Worm (Caenorhabditis elegans): ENCODE measurements around the gene F02A9.7.

Gene F02A9.7

DNA sequence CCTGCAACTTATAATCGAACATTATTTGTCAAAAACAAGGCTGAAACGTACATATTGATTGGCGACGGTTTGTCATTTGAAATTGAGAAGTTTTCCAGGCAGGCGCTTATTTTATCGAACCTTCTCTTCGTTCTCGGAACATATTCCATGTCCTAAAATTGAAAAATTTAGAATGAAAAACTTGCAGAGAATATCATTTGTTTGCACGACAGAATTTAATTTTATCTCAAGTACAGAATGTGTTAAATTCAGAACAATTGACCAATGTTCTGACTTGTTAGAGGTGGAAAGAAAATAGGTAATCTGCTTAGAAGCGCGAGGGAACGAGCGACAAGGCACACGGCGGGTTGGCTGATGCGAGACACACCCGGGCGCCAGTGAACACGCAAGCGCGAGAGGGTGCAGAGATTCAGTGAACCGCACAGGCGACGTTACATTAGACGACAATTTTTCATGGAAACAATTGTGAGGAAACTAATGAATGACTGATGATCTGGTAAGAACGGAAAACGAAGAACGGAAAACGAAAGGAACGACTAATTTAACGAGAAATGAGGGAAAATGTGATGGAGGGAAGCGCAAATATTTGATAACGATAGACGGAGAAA is 23.0 kb downstream of the F02A9.7 start:
- TF ChIP-seq mep-1 (tag; optimal IDR thresholded peaks at IDR 0.05) = peak; percentile 52
- no peak for TF ChIP-seq isw-1 (GFP tag; IDR thresholded peaks at IDR 0.05)
- no peak for TF ChIP-seq tlp-1 (tag; optimal IDR thresholded peaks at IDR 0.05)
- TF ChIP-seq irx-1 (tag; optimal IDR thresholded peaks at IDR 0.05) = no peak
- TF ChIP-seq mab-9 (GFP tag; IDR thresholded peaks at IDR 0.05) = peak; percentile 62
- no peak for TF ChIP-seq C34B4.2 (tag; optimal IDR thresholded peaks at IDR 0.05)
- no peak for TF ChIP-seq nhr-85 (tag)
- TF ChIP-seq C04F5.9 (tag; optimal IDR thresholded peaks at IDR 0.05) = no peak
- no peak for TF ChIP-seq ceh-8 (GFP tag; optimal IDR thresholded peaks at IDR 0.05)
- no peak for TF ChIP-seq nhr-11 (tag; optimal IDR thresholded peaks at IDR 0.05)
- peak; percentile 49 for TF ChIP-seq rnt-1 (tag; optimal IDR thresholded peaks at IDR 0.05)
- TF ChIP-seq jun-1 (tag; optimal IDR thresholded peaks at IDR 0.05) = no peak
- peak; percentile 48 for TF ChIP-seq unc-130 (tag; optimal IDR thresholded peaks at IDR 0.05)
- no peak for TF ChIP-seq hlh-17 (GFP tag; optimal IDR thresholded peaks at IDR 0.05; ENCODE audit: borderline replicate concordance)
- TF ChIP-seq zag-1 (tag; optimal IDR thresholded peaks at IDR 0.05) = no peak
- TF ChIP-seq blmp-1 (tag; optimal IDR thresholded peaks at IDR 0.05) = peak; percentile 31
- TF ChIP-seq ces-1 (GFP tag; optimal IDR thresholded peaks at IDR 0.05) = no peak
- no peak for TF ChIP-seq fkh-10 (GFP tag; optimal IDR thresholded peaks at IDR 0.05)
- TF ChIP-seq alr-1 (tag; optimal IDR thresholded peaks at IDR 0.05; ENCODE audit: borderline replicate concordance) = no peak
- TF ChIP-seq nhr-237 (tag; optimal IDR thresholded peaks at IDR 0.05) = no peak
- TF ChIP-seq fkh-4 (tag; optimal IDR thresholded peaks at IDR 0.05; ENCODE audit: borderline replicate concordance) = no peak
- peak; percentile 60 for TF ChIP-seq F16B12.6 (tag; optimal IDR thresholded peaks at IDR 0.05)
- no peak for TF ChIP-seq sptf-1 (tag; optimal IDR thresholded peaks at IDR 0.05)
- peak; percentile 7 for TF ChIP-seq aly-2 (tag; optimal IDR thresholded peaks at IDR 0.05)
- peak; percentile 50 for TF ChIP-seq skn-1 (tag; optimal IDR thresholded peaks at IDR 0.05)
- TF ChIP-seq snu-23 (GFP tag; optimal IDR thresholded peaks at IDR 0.05) = peak; percentile 72
- no peak for TF ChIP-seq nhr-28 (tag; optimal IDR thresholded peaks at IDR 0.05)
- no peak for TF ChIP-seq nhr-84 (tag; optimal IDR thresholded peaks at IDR 0.05)
- TF ChIP-seq pax-3 (tag; optimal IDR thresholded peaks at IDR 0.05) = no peak
- TF ChIP-seq mdl-1 (tag; optimal IDR thresholded peaks at IDR 0.05) = no peak
- TF ChIP-seq unc-86 (tag; optimal IDR thresholded peaks at IDR 0.05) = no peak
- no peak for TF ChIP-seq nhr-76 (tag; optimal IDR thresholded peaks at IDR 0.05)
- TF ChIP-seq mef-2 (tag; optimal IDR thresholded peaks at IDR 0.05) = no peak
- TF ChIP-seq ets-5 (GFP tag; IDR thresholded peaks at IDR 0.05) = no peak
- peak; percentile 41; the same call in 1 of the 2 replicates for TF ChIP-seq ceh-88 (GFP tag; IDR thresholded peaks at IDR 0.05)
- no peak for TF ChIP-seq lin-15B (tag; optimal IDR thresholded peaks at IDR 0.05)
- no peak for TF ChIP-seq vab-15 (tag; optimal IDR thresholded peaks at IDR 0.05)
- TF ChIP-seq ztf-11 (tag; optimal IDR thresholded peaks at IDR 0.05) = no peak
- peak; percentile 23 for TF ChIP-seq egl-13 (tag; optimal IDR thresholded peaks at IDR 0.05)
- TF ChIP-seq xbp-1 (tag; optimal IDR thresholded peaks at IDR 0.05) = peak; percentile 49
- no peak for TF ChIP-seq efl-3 (GFP tag; optimal IDR thresholded peaks at IDR 0.05)
- TF ChIP-seq ceh-63 (GFP tag; optimal IDR thresholded peaks at IDR 0.05) = no peak
- TF ChIP-seq dpl-1 (GFP tag; optimal IDR thresholded peaks at IDR 0.05) = no peak
- peak in 2 of 3 experiments; percentile 36 to 58 for TF ChIP-seq ceh-82 (tag; optimal IDR thresholded peaks at IDR 0.05)
- no peak for TF ChIP-seq nhr-77 (tag; optimal IDR thresholded peaks at IDR 0.05)
- no peak for TF ChIP-seq snpc-4 (tag; optimal IDR thresholded peaks at IDR 0.05)
- TF ChIP-seq swsn-7 (tag; optimal IDR thresholded peaks at IDR 0.05) = peak; percentile 30
- TF ChIP-seq pag-3 (tag; optimal IDR thresholded peaks at IDR 0.05; ENCODE audit: borderline replicate concordance, insufficient read depth) = peak; percentile 6
- peak; percentile 49 to 50 for TF ChIP-seq efl-1 (optimal IDR thresholded peaks at IDR 0.05)
- peak in 1 of 2 experiments; percentile 87 for TF ChIP-seq efl-1 (GFP tag; optimal IDR thresholded peaks at IDR 0.05 in 1 of 2)
- TF ChIP-seq Y116A8C.19 (tag; optimal IDR thresholded peaks at IDR 0.05; ENCODE audit: borderline replicate concordance) = no peak
- no peak for TF ChIP-seq sup-37 (GFP tag; optimal IDR thresholded peaks at IDR 0.05)
- TF ChIP-seq hpl-2 (GFP tag; optimal IDR thresholded peaks at IDR 0.05) = no peak
